Fruit fly (Drosophila melanogaster): Measurements from ENCODE around the gene CG4960.
A peak's percentile ranks its signal among the peaks of the same experiment; 100 is the strongest.

The CG4960 gene

DNA sequence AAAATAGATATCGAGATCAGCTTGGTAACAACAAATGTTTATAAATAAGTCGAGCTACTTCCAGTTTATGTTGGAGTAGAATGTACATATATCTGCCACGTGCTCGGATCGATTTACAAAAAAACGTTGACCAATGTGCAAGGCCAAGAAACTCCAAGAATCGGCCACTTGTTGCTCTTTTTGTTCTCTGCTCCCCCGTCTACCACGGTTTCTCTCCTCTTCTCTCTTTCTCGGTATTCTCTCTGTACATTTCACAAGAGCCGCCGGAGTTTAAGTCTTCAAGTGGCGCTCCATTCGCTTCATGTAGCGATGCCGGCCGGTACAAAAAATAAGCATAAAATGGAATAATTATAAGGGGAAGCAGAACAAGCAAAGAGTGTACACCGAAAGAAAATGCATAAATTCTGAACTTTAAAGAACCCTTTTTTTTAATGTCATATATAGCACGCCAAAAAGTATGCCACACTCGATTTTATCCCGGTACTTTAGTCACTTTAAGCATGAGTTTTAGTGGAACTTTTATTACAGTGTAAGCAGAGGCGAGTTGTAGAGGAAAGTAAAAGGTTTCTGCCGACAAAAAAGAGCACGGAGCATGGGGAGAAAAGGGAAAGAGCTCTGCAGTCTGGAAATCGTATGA lies 49.2 kb downstream of the CG4960 start (continued):
- TF ChIP-seq Gug (GFP tag; IDR thresholded peaks at IDR 0.05) (peak; percentile 98), CG8119 (GFP tag; IDR thresholded peaks at IDR 0.05) (peak; percentile 97), acj6 (GFP tag; optimal IDR thresholded peaks at IDR 0.05) (peak; percentile 99), salr (GFP tag; optimal IDR thresholded peaks at IDR 0.05) (peak; percentile 99), Eip75B (GFP tag; optimal IDR thresholded peaks at IDR 0.05) (peak; percentile 100), CG6276 (GFP tag; optimal IDR thresholded peaks at IDR 0.05) (peak; percentile 92), fd85E (GFP tag; optimal IDR thresholded peaks at IDR 0.05) (peak; percentile 97), dac (GFP tag; optimal IDR thresholded peaks at IDR 0.05) (peak; percentile 96), Ets21C (GFP tag; optimal IDR thresholded peaks at IDR 0.05) (peak; percentile 98), CG8632 (GFP tag; optimal IDR thresholded peaks at IDR 0.05) (peak; percentile 99), Sox15 (GFP tag; optimal IDR thresholded peaks at IDR 0.05) (peak; percentile 98), Smox (GFP tag; optimal IDR thresholded peaks at IDR 0.05) (peak; percentile 98), lz (GFP tag; optimal IDR thresholded peaks at IDR 0.05) (peak; percentile 99), OdsH (GFP tag; optimal IDR thresholded peaks at IDR 0.05) (peak; percentile 99), Sox14 (GFP tag; optimal IDR thresholded peaks at IDR 0.05) (peak; percentile 99), Hr38 (GFP tag; optimal IDR thresholded peaks at IDR 0.05) (peak; percentile 46), CG15336 (GFP tag; IDR thresholded peaks at IDR 0.05) (peak; percentile 97), CG4318 (GFP tag; optimal IDR thresholded peaks at IDR 0.05) (peak; percentile 96)

Data from whole organism, prepupa.